Fruit fly (Drosophila melanogaster): ENCODE data around the gene CG4364.

DNA sequence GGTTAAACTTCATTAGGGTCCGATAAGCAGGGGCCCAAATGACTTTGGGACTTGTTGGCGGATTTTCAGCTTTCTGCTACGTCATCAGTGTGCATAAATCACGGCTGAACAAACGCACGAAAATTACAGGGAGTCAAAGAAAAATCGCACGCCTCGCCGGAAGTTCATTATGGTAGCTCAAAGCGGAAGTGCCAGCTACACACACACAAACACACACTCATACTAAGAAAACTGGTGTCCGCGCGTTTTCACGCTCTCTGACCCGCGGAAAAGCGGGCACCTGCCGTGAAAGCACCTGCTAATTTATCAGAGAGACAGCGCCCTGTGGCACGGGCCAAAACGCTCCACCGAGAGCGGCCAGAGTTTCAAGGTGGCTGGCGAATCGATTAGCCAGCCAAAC, 26.3 kb upstream of the CG4364 start:
- TF ChIP-seq woc (GFP tag; optimal IDR thresholded peaks at IDR 0.05), result no peak
- TF ChIP-seq pan (optimal IDR thresholded peaks at IDR 0.05), result no peak
- no peak for TF ChIP-seq CG32264 (GFP tag; optimal IDR thresholded peaks at IDR 0.05)
- TF ChIP-seq Dfd (GFP tag; optimal IDR thresholded peaks at IDR 0.05), result no peak
- no peak for TF ChIP-seq sv (GFP tag; optimal IDR thresholded peaks at IDR 0.05)
- no peak for TF ChIP-seq rgr (GFP tag; optimal IDR thresholded peaks at IDR 0.05)
- TF ChIP-seq Sp1 (GFP tag; optimal IDR thresholded peaks at IDR 0.05), result no peak
